Worm (Caenorhabditis elegans): ENCODE measurements around the gene hda-2.

The hda-2 gene

ce11 chrII:7977513-7977912 lies 44.8 kb downstream of the hda-2 start:
- TF ChIP-seq tbx-9 (tag; optimal IDR thresholded peaks at IDR 0.05; ENCODE audit: borderline replicate concordance) (no peak), die-1 (tag; optimal IDR thresholded peaks at IDR 0.05) (no peak), ZK185.1 (tag; optimal IDR thresholded peaks at IDR 0.05; ENCODE audit: poor library complexity, severe bottlenecking) (no peak), hsf-1 (GFP tag; IDR thresholded peaks at IDR 0.05) (no peak)

- TF ChIP-seq dpff-1 (tag; optimal IDR thresholded peaks at IDR 0.05), result no peak
- no peak for TF ChIP-seq sea-2 (GFP tag; IDR thresholded peaks at IDR 0.05)
- no peak for TF ChIP-seq ama-1 (optimal IDR thresholded peaks at IDR 0.05)
- TF ChIP-seq ama-1 (GFP tag; optimal IDR thresholded peaks at IDR 0.05), result no peak
- no peak for TF ChIP-seq ztf-18 (tag; optimal IDR thresholded peaks at IDR 0.05)
- no peak for TF ChIP-seq B0019.2 (GFP tag; conservative IDR thresholded peaks at IDR 0.05)
These were observed 46.1 kb downstream of the hda-2 start, which contains the start of gene DH11.5 for ce11 chrII:7976308-7976707. TSS of gene DH11.5 (plus strand) at chrII:7976608.

ce11 chrII:7974189-7974823 lies 48.1 kb downstream of the hda-2 start:
- TF ChIP-seq nhr-120 (GFP tag; IDR thresholded peaks at IDR 0.05), result no peak
- TF ChIP-seq ceh-27 (GFP tag; optimal IDR thresholded peaks at IDR 0.05), result no peak
- no peak for TF ChIP-seq efl-1 (GFP tag; optimal IDR thresholded peaks at IDR 0.05)
- no peak for TF ChIP-seq rec-8 (tag; optimal IDR thresholded peaks at IDR 0.05)
- no peak for TF ChIP-seq nhr-80 (tag; optimal IDR thresholded peaks at IDR 0.05)
- TF ChIP-seq ama-1 (optimal IDR thresholded peaks at IDR 0.05), result no peak
- TF ChIP-seq ama-1 (GFP tag; optimal IDR thresholded peaks at IDR 0.05), result no peak
- TF ChIP-seq ztf-18 (tag; optimal IDR thresholded peaks at IDR 0.05), result no peak
- TF ChIP-seq ceh-58 (GFP tag; IDR thresholded peaks at IDR 0.05), result no peak
- no peak for TF ChIP-seq nhr-90 (tag; optimal IDR thresholded peaks at IDR 0.05)
- TF ChIP-seq lin-35 (GFP tag; optimal IDR thresholded peaks at IDR 0.05), result no peak
- no peak for TF ChIP-seq C06A6.2 (GFP tag; conservative IDR thresholded peaks at IDR 0.05)

All from whole organism, young adult.